Fruit fly (Drosophila melanogaster): ENCODE data around the gene CG4325.

CG4325 gene

dm6 chrX:2011288-2012120 is 32.1 kb downstream of the CG4325 start (continued):
- TF ChIP-seq D19B (GFP tag; optimal IDR thresholded peaks at IDR 0.05) (peak; percentile 35), CG12104 (GFP tag; optimal IDR thresholded peaks at IDR 0.05) (peak; percentile 48), hkb (optimal IDR thresholded peaks at IDR 0.05) (no peak), hkb (GFP tag; IDR thresholded peaks at IDR 0.05) (peak; percentile 45; the same call in 1 of the 2 replicates), ttk (GFP tag; IDR thresholded peaks at IDR 0.05) (peak; percentile 56), CG8388 (GFP tag; optimal IDR thresholded peaks at IDR 0.05) (peak; percentile 36), wor (GFP tag; IDR thresholded peaks at IDR 0.05) (peak; percentile 44; the same call in 1 of the 2 replicates), gem (tag; optimal IDR thresholded peaks at IDR 0.05) (peak; percentile 74), croc (GFP tag; conservative IDR thresholded peaks at IDR 0.05) (peak; percentile 28; the same call in 2 of the 3 replicates), CG15269 (tag; optimal IDR thresholded peaks at IDR 0.05) (peak; percentile 54), stc (GFP tag; IDR thresholded peaks at IDR 0.05) (0 out of 2 replicates have a peak, but pooled peaks have one; percentile 21), Ptx1 (GFP tag; IDR thresholded peaks at IDR 0.05) (peak; percentile 74), HmgZ (tag; optimal IDR thresholded peaks at IDR 0.05) (peak; percentile 16), ind (GFP tag; optimal IDR thresholded peaks at IDR 0.05) (peak; percentile 49), CG18619 (GFP tag; optimal IDR thresholded peaks at IDR 0.05) (peak; percentile 47), CG11695 (GFP tag; IDR thresholded peaks at IDR 0.05) (peak; percentile 54; the same call in 1 of the 3 replicates), sisA (GFP tag; IDR thresholded peaks at IDR 0.05) (peak; percentile 66), CG2875 (GFP tag; optimal IDR thresholded peaks at IDR 0.05) (peak; percentile 27), schlank (tag; optimal IDR thresholded peaks at IDR 0.05) (no peak), Deaf1 (tag; optimal IDR thresholded peaks at IDR 0.05) (peak; percentile 53), Rx (GFP tag; IDR thresholded peaks at IDR 0.05) (peak; percentile 61), NFAT (GFP tag; IDR thresholded peaks at IDR 0.05) (peak; percentile 50; the same call in 1 of the 2 replicates), CG12219 (GFP tag; optimal IDR thresholded peaks at IDR 0.05) (no peak), CoRest (tag; optimal IDR thresholded peaks at IDR 0.05) (peak; percentile 53), CG8924 (tag; optimal IDR thresholded peaks at IDR 0.05) (peak; percentile 7), org-1 (GFP tag; optimal IDR thresholded peaks at IDR 0.05) (peak; percentile 30), Fer3 (tag; optimal IDR thresholded peaks at IDR 0.05) (peak; percentile 15), Sry-β (GFP tag; optimal IDR thresholded peaks at IDR 0.05) (no peak), CG2116 (GFP tag; optimal IDR thresholded peaks at IDR 0.05) (no peak), zf30C (GFP tag; optimal IDR thresholded peaks at IDR 0.05) (peak; percentile 31), CG3726 (GFP tag; IDR thresholded peaks at IDR 0.05) (0 out of 3 replicates have a peak, but pooled peaks have one; percentile 46), CG6765 (GFP tag; optimal IDR thresholded peaks at IDR 0.05) (no peak), ci (GFP tag; IDR thresholded peaks at IDR 0.05) (peak; percentile 88), dmrt11E (tag; optimal IDR thresholded peaks at IDR 0.05) (peak; percentile 14), CG32772 (GFP tag; IDR thresholded peaks at IDR 0.05) (peak; percentile 69), tin (GFP tag; optimal IDR thresholded peaks at IDR 0.05) (peak; percentile 38), hth (optimal IDR thresholded peaks at IDR 0.05) (no peak), Rfx (GFP tag; IDR thresholded peaks at IDR 0.05) (peak; percentile 71), CG16863 (GFP tag; optimal IDR thresholded peaks at IDR 0.05) (no peak), CG13287 (GFP tag; IDR thresholded peaks at IDR 0.05; ENCODE audit: partially characterized antibody) (peak; percentile 15; the same call in 1 of the 2 replicates), CG4360 (GFP tag; IDR thresholded peaks at IDR 0.05) (peak; percentile 63), CG7928 (GFP tag; optimal IDR thresholded peaks at IDR 0.05) (no peak), gfzf (GFP tag; optimal IDR thresholded peaks at IDR 0.05) (no peak), CG17328 (GFP tag; IDR thresholded peaks at IDR 0.05) (peak; percentile 59), HLH3B (GFP tag; IDR thresholded peaks at IDR 0.05) (peak; percentile 69), rib (GFP tag; IDR thresholded peaks at IDR 0.05) (no peak), CG43689 (GFP tag; IDR thresholded peaks at IDR 0.05) (peak; percentile 35; the same call in 1 of the 2 replicates), CG11723 (GFP tag; optimal IDR thresholded peaks at IDR 0.05) (peak; percentile 7), pan (optimal IDR thresholded peaks at IDR 0.05) (no peak), pan (GFP tag; optimal IDR thresholded peaks at IDR 0.05 in 1 of 2, IDR thresholded peaks at IDR 0.05 in 1 of 2) (peak in 1 of 2 experiments; percentile 74)
